Fruit fly (Drosophila melanogaster) whole organism, prepupa: Measurements from ENCODE around the gene CG14074.

Experiments used
- CG11294 ChIP-seq: fragments of 200-800 bp; sonication (Bioruptor generic); IDR thresholded peaks from 2 replicates; pipeline ENCODE4 v1.3.6; 2022; ENCODE audit warnings: missing biosample characterization, missing genetic modification characterization
- CG6808 ChIP-seq: fragments of 200-800 bp; sonication (Bioruptor generic); optimal IDR thresholded peaks from 3 replicates; lab custom pipeline; 2017; ENCODE audit warnings: missing biosample characterization, missing genetic modification characterization, mild to moderate bottlenecking, moderate library complexity, missing genetic modification reagents
- CG6854 ChIP-seq: fragments of 200-800 bp; sonication (Bioruptor generic); optimal IDR thresholded peaks from 2 replicates; lab custom pipeline; 2017; ENCODE audit warnings: missing biosample characterization, mild to moderate bottlenecking, missing genetic modification characterization
- Hr39 ChIP-seq: fragments of 200-800 bp; sonication (Bioruptor generic); optimal IDR thresholded peaks from 2 replicates; lab custom pipeline; 2016; ENCODE audit warnings: missing biosample characterization, missing genetic modification characterization
- dac ChIP-seq: fragments of 200-800 bp; sonication (Bioruptor generic); optimal IDR thresholded peaks from 2 replicates; lab custom pipeline; 2017; ENCODE audit warnings: missing biosample characterization, mild to moderate bottlenecking, missing genetic modification characterization
- fkh ChIP-seq: fragments of 200-800 bp; sonication (Bioruptor generic); optimal IDR thresholded peaks from 3 replicates; lab custom pipeline; 2017; ENCODE audit warnings: missing biosample characterization, mild to moderate bottlenecking, missing genetic modification characterization, moderate library complexity
- spab ChIP-seq: fragments of 200-800 bp; sonication (Bioruptor generic); optimal IDR thresholded peaks from 2 replicates; lab custom pipeline; 2017; ENCODE audit warnings: missing biosample characterization, mild to moderate bottlenecking, missing genetic modification characterization, missing genetic modification reagents

DNA sequence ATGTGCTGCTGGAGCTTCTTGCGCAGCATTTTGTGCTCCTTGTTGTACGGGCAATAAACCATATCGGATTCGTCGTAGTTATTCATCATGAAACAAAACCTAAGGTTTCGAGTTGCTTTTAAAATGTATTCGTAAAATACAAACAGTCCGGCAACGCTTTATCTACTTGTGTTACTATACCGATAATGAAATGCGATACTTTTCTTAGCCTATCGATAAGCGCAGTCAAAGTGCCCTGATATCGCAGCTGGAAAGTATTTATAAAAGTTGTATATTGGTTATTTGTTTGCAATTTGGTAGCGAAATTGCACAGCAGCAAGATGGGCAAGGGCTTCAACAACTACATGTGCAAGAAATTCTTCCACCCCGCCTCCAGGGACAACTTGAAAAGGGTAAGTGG is 35.4 kb downstream of the CG14074 start, which contains the start of the genes arx and CG6843:
- TF ChIP-seq fkh (GFP tag; lab: Kevin White, UChicago) (no peak), CG11294 (GFP tag; lab: Robert Waterston, UW) (no peak), dac (GFP tag; lab: Kevin White, UChicago) (no peak), Hr39 (no peak), CG6808 (GFP tag; lab: Kevin White, UChicago) (no peak), spab (GFP tag; lab: Kevin White, UChicago) (no peak), CG6854 (GFP tag; lab: Kevin White, UChicago) (no peak)
